Fruit fly (Drosophila melanogaster) whole organism, wandering third instar larva: ENCODE results near the gene how.

ENCODE experiments used
- Abd-B ChIP-seq: fragments of >200 bp; optimal IDR thresholded peaks from 2 replicates; lab custom pipeline; 2017; ENCODE audit warnings: missing biosample characterization, missing genetic modification characterization
- CG32264 ChIP-seq: fragments of 200-800 bp; sonication (Bioruptor generic); optimal IDR thresholded peaks from 2 replicates; lab custom pipeline; 2016; ENCODE audit warnings: missing biosample characterization, missing genetic modification characterization
- CG9705 ChIP-seq: fragments of 200-800 bp; sonication (Bioruptor generic); optimal IDR thresholded peaks from 2 replicates; lab custom pipeline; 2018; ENCODE audit warnings: missing biosample characterization, mild to moderate bottlenecking, missing genetic modification characterization
- CrebA ChIP-seq: fragments of 200-800 bp; sonication (Bioruptor generic); optimal IDR thresholded peaks from 2 replicates; lab custom pipeline; 2016; ENCODE audit warnings: missing biosample characterization, mild to moderate bottlenecking, missing genetic modification characterization, borderline replicate concordance
- Dfd ChIP-seq: fragments of >200 bp; optimal IDR thresholded peaks from 2 replicates; lab custom pipeline; 2017; ENCODE audit warnings: missing biosample characterization, missing genetic modification characterization
- Dif ChIP-seq: fragments of 200-275, 200-300 bp; sonication (Bioruptor generic); optimal IDR thresholded peaks from 2 replicates; lab custom pipeline; 2018; ENCODE audit warnings: missing biosample characterization, missing genetic modification characterization; ENCODE audit not compliant: partially characterized antibody
- GATAd ChIP-seq: sonication (Bioruptor generic); optimal IDR thresholded peaks from 2 replicates; lab custom pipeline; 2016; ENCODE audit warnings: missing biosample characterization, missing genetic modification characterization
- HLH106 ChIP-seq: fragments of 200-800 bp; optimal IDR thresholded peaks from 3 replicates; lab custom pipeline; 2019; ENCODE audit warnings: missing biosample characterization, mild to moderate bottlenecking, missing genetic modification characterization, moderate library complexity
- Hnf4 ChIP-seq: fragments of 200-800 bp; sonication (Bioruptor generic); optimal IDR thresholded peaks from 2 replicates; lab custom pipeline; 2016; ENCODE audit warnings: missing biosample characterization, mild to moderate bottlenecking, missing genetic modification characterization
- Hr78 ChIP-seq: fragments of >200 bp; optimal IDR thresholded peaks from 2 replicates; lab custom pipeline; 2017; ENCODE audit warnings: missing biosample characterization, missing genetic modification characterization
- Hr83 ChIP-seq: fragments of 200-300 bp; sonication (Bioruptor generic); optimal IDR thresholded peaks from 2 replicates; lab custom pipeline; 2016; ENCODE audit warnings: missing biosample characterization, mild to moderate bottlenecking, missing genetic modification characterization, moderate library complexity; ENCODE audit not compliant: poor library complexity, severe bottlenecking
- Jra ChIP-seq: sonication (Bioruptor generic); optimal IDR thresholded peaks from 2 replicates; lab custom pipeline; 2016; ENCODE audit warnings: missing biosample characterization, missing genetic modification characterization
- Mio ChIP-seq: sonication (Bioruptor generic); optimal IDR thresholded peaks from 2 replicates; lab custom pipeline; 2016; ENCODE audit warnings: missing biosample characterization, missing genetic modification characterization
- Myc ChIP-seq: fragments of >200 bp; optimal IDR thresholded peaks from 2 replicates; lab custom pipeline; 2017
- N ChIP-seq: fragments of >200 bp; optimal IDR thresholded peaks from 2 replicates; lab custom pipeline; 2018; ENCODE audit warnings: missing biosample characterization, missing external identifiers, missing genetic modification characterization
- OdsH ChIP-seq: fragments of 200-800 bp; sonication (Bioruptor generic); optimal IDR thresholded peaks from 2 replicates; lab custom pipeline; 2016; ENCODE audit warnings: missing biosample characterization, mild to moderate bottlenecking, missing genetic modification characterization
- Rel ChIP-seq, 2 experiments: fragments of 200-800 bp; sonication (Bioruptor generic) in 1 of 2; optimal IDR thresholded peaks; 2 replicates in 1 of 2; 3 replicates in 1 of 2; lab custom pipeline; 2016 to 2019; ENCODE audit warnings: mild to moderate bottlenecking in 2 of 2, missing biosample characterization in 2 of 2, missing genetic modification characterization in 2 of 2, moderate library complexity in 1 of 2
- Sp1 ChIP-seq: fragments of 200-800 bp; sonication (Bioruptor generic); optimal IDR thresholded peaks from 3 replicates; lab custom pipeline; 2019; ENCODE audit warnings: missing biosample characterization, mild to moderate bottlenecking, missing genetic modification characterization, moderate library complexity
- Vsx2 ChIP-seq: fragments of 200-300, 225-300 bp; sonication (Bioruptor generic); optimal IDR thresholded peaks from 2 replicates; lab custom pipeline; 2018; ENCODE audit warnings: missing biosample characterization, missing genetic modification characterization; ENCODE audit not compliant: partially characterized antibody
- br ChIP-seq: fragments of 200-800 bp; sonication (Bioruptor generic); optimal IDR thresholded peaks from 2 replicates; lab custom pipeline; 2016; ENCODE audit warnings: missing biosample characterization, missing genetic modification characterization
- dsf ChIP-seq: sonication (Bioruptor generic); optimal IDR thresholded peaks from 2 replicates; lab custom pipeline; 2016; ENCODE audit warnings: missing biosample characterization, missing genetic modification characterization, borderline replicate concordance
- ey ChIP-seq: fragments of 200-800 bp; sonication (Bioruptor generic); optimal IDR thresholded peaks from 2 replicates; lab custom pipeline; 2016; ENCODE audit warnings: missing biosample characterization, missing genetic modification characterization
- foxo ChIP-seq, 2 experiments: fragments of 200-800 bp; sonication (Bioruptor generic); optimal IDR thresholded peaks; 2 replicates in 1 of 2; 3 replicates in 1 of 2; lab custom pipeline; 2016 to 2017; ENCODE audit warnings: missing biosample characterization in 2 of 2, missing genetic modification characterization in 2 of 2
- fru ChIP-seq: fragments of 200-800 bp; sonication (Bioruptor generic); optimal IDR thresholded peaks from 3 replicates; lab custom pipeline; 2016; ENCODE audit warnings: missing biosample characterization, mild to moderate bottlenecking, missing genetic modification characterization
- jim ChIP-seq: fragments of 175-275, 200-325 bp; sonication (Bioruptor generic); optimal IDR thresholded peaks from 2 replicates; lab custom pipeline; 2016; ENCODE audit warnings: missing biosample characterization, mild to moderate bottlenecking, missing genetic modification characterization
- lola ChIP-seq: fragments of >200 bp; optimal IDR thresholded peaks from 2 replicates; lab custom pipeline; 2017; ENCODE audit warnings: missing biosample characterization, missing genetic modification characterization
- psq ChIP-seq: fragments of 200-800 bp; sonication (Bioruptor generic); optimal IDR thresholded peaks from 3 replicates; lab custom pipeline; 2017; ENCODE audit warnings: missing biosample characterization, mild to moderate bottlenecking, missing genetic modification characterization, moderate library complexity
- sage ChIP-seq: fragments of 200-800 bp; sonication (Bioruptor generic); optimal IDR thresholded peaks from 2 replicates; lab custom pipeline; 2016; ENCODE audit warnings: missing biosample characterization, mild to moderate bottlenecking, missing genetic modification characterization
- sv ChIP-seq: fragments of 200-800 bp; sonication (Bioruptor generic); optimal IDR thresholded peaks from 3 replicates; lab custom pipeline; 2016; ENCODE audit warnings: missing biosample characterization, missing genetic modification characterization
- usp ChIP-seq: fragments of >200 bp; optimal IDR thresholded peaks from 2 replicates; lab custom pipeline; 2017; ENCODE audit warnings: missing biosample characterization, missing genetic modification characterization
- woc ChIP-seq: sonication (Bioruptor generic); optimal IDR thresholded peaks from 2 replicates; lab custom pipeline; 2016; ENCODE audit warnings: missing biosample characterization, mild to moderate bottlenecking, missing genetic modification characterization

how gene

DNA sequence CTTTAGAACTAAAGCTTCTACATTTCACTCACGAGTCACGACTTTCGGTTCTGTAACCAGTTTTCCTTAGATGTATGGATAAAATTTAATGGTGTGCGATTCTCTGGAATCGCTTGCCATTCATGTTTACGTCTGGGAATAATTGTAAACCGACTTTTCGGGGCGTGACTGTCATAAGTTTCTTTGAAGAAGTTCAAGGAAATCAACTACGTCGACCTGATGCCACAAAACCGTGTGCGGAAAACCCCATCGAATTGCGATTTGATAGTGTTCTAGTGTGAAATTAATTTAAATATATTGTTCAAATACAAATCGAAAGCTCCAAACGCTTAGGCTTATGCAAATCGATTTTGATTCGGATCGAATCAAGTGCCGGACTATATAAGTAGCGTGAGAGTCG is 44.8 kb downstream of the how start, which contains the start of gene BomBc3:
Gene BomBc3, plus strand, starts transcription at position 301 of the 400 bp plus-strand sequence.
- TF ChIP-seq psq (GFP tag; lab: Kevin White, UChicago) (no peak), sage (no peak), foxo (GFP tag; optimal IDR thresholded peaks at IDR 0.05; lab: Kevin White, UChicago) (no peak), woc (GFP tag; lab: Kevin White, UChicago) (no peak), usp (no peak), ey (GFP tag; lab: Kevin White, UChicago) (no peak)

DNA sequence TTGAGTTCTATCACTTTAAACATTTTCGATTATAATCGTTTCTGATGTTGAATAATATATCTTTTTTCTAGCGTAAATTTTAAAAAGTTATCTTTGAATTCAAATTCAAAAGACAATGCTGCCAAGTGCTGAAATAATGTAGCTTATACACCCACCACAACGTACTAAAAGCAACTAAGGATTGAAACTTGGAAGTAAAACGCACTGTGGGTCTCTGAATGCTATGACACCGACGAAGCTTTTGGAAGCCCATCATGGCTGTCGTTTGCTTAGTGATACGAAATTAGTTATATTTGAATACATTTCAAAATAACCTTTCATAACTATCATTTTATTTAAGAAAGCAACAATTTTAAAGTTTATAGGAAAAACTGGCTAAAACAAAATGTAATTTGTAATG is 52.0 kb downstream of the how start:
- no peak for TF ChIP-seq jim (GFP tag; lab: Kevin White, UChicago)
- no peak for TF ChIP-seq Hnf4 (GFP tag; lab: Kevin White, UChicago)
- TF ChIP-seq Myc (lab: Kevin White, UChicago), result peak; percentile 60
- peak; percentile 77 for TF ChIP-seq Dif (GFP tag; lab: Kevin White, UChicago)
- TF ChIP-seq psq (GFP tag; lab: Kevin White, UChicago), result no peak
- no peak for TF ChIP-seq Hr83
- no peak for TF ChIP-seq fru
- no peak for TF ChIP-seq CG32264 (GFP tag; lab: Kevin White, UChicago)
- TF ChIP-seq dsf (GFP tag; lab: Kevin White, UChicago), result no peak
- no peak for TF ChIP-seq Sp1 (GFP tag; lab: Kevin White, UChicago)
- TF ChIP-seq br (GFP tag; lab: Kevin White, UChicago), result no peak
- no peak for TF ChIP-seq OdsH

DNA sequence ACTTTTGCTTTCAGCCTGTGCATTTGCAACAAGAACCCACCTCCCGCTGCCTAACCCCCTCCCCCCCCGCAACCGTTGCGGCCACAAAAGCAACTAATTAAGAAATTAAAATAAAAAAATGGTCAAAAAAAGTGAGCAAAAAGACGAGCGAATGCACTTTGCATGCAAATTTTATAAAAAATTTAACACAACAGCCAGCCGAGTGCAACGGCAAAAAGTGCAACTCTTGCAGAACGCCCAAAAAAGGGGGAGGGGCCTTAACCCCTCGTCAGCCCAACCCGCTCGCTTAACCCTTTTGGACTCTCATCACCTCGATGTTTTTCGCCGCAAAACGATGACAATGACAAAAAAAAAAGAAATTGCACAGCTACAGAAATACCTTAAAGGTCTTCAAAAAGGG is 54.9 kb downstream of the how start:
- TF ChIP-seq Myc (lab: Kevin White, UChicago) (no peak), HLH106 (tag; lab: Kevin White, UChicago) (no peak), Dfd (GFP tag; lab: Kevin White, UChicago) (no peak), Hr78 (GFP tag; lab: Kevin White, UChicago) (no peak), Hnf4 (GFP tag; lab: Kevin White, UChicago) (no peak)

DNA sequence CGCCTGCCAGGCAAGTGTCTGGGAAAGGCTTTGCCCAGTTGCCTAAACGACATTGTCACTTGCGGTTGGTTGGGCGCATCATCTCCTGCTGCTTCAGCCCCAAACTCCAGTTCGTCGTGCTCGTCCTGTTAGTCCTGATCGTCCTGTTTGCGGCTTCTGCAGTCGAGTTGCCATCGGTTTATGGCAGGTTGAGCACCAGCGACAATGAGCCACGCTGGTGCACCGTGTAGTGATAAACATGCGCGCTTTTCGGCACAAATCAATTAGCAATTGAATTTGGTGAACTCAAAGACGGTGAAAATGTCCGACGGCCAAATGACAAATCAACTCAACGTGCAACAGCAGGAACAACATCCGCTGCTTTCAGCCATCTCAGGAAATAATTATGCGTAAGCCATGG is 61.1 kb downstream of the how start, which contains the start of gene CG13407:
Gene CG13407, plus strand, starts transcription at position 301 of the 400 bp plus-strand sequence.
- TF ChIP-seq Hnf4 (GFP tag; lab: Kevin White, UChicago) (no peak), N (GFP tag; lab: Kevin White, UChicago) (no peak), Hr78 (GFP tag; lab: Kevin White, UChicago) (no peak), sv (no peak), ey (GFP tag; lab: Kevin White, UChicago) (no peak), Sp1 (GFP tag; lab: Kevin White, UChicago) (no peak), CG9705 (GFP tag; lab: Kevin White, UChicago) (no peak), Abd-B (GFP tag; lab: Kevin White, UChicago) (no peak), sage (no peak), lola (GFP tag; lab: Kevin White, UChicago) (no peak)

DNA sequence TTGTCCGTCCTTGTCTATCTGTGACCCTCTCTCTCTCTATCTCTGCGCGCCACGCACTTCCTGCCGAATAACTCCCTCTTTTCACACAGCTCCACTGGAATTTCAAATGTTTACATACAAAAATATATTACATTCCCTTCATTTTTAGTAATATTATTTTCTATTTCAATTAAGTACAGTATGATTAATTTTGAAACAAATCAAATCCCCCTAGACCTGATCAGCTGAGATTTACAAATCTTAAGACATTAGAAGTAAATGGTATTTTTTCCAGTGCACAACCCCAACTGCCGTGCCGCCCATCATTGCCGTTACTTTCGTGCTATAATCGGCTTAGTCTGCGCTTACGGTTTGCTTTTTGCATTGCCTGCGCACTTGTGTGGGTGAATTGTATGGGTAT is 66.3 kb downstream of the how start:
- TF ChIP-seq OdsH, result no peak
- no peak for TF ChIP-seq Rel (GFP tag; optimal IDR thresholded peaks at IDR 0.05; lab: Kevin White, UChicago)
- no peak for TF ChIP-seq Rel (tag; optimal IDR thresholded peaks at IDR 0.05; lab: Kevin White, UChicago)
- TF ChIP-seq Jra (GFP tag; lab: Kevin White, UChicago), result no peak
- no peak for TF ChIP-seq Hr83
- no peak for TF ChIP-seq Mio (GFP tag; lab: Kevin White, UChicago)
- TF ChIP-seq Dfd (GFP tag; lab: Kevin White, UChicago), result no peak
- no peak for TF ChIP-seq usp
- no peak for TF ChIP-seq lola (GFP tag; lab: Kevin White, UChicago)
- no peak for TF ChIP-seq CG9705 (GFP tag; lab: Kevin White, UChicago)
- TF ChIP-seq CrebA (GFP tag; lab: Kevin White, UChicago), result no peak
- TF ChIP-seq Hnf4 (GFP tag; lab: Kevin White, UChicago), result no peak

DNA sequence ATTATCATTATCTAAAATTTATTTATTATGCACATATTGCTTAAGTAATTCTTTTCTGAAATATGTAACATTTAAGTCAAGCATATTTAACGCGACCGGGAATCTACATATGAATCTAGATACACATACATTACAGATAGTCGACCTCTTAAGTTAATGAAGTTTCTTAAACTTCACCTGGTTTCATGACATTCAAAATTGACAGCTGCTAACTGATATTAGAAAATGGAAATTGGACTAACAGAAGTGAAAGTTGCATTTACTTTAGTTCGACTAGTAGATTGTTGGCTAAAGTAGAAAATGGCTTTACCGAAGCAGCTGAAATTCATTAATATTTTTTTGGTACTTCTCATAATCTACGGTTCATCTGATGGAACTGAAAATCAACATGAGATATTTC is 71.1 kb downstream of the how start, which contains the start of gene Ir94a:
Gene Ir94a, plus strand, starts transcription at position 301 of the 400 bp plus-strand sequence.
- TF ChIP-seq GATAd (GFP tag; lab: Kevin White, UChicago), result no peak
- TF ChIP-seq Vsx2 (GFP tag; lab: Kevin White, UChicago), result no peak
- TF ChIP-seq foxo (GFP tag; optimal IDR thresholded peaks at IDR 0.05; lab: Kevin White, UChicago), result no peak
- no peak for TF ChIP-seq ey (GFP tag; lab: Kevin White, UChicago)
